Fruit fly (Drosophila melanogaster) whole organism, adult: ENCODE data around the gene CG13933.

Experiments used
- CG11617 ChIP-seq: fragments of 200-800 bp; sonication (Bioruptor generic); optimal IDR thresholded peaks from 2 replicates; lab custom pipeline; 2017; ENCODE audit warnings: mild to moderate bottlenecking, missing biosample characterization, missing genetic modification reagents, missing genetic modification characterization
- CG14711 ChIP-seq: fragments of 200-800 bp; sonication (Bioruptor generic); optimal IDR thresholded peaks from 2 replicates; lab custom pipeline; 2018; ENCODE audit warnings: missing biosample characterization, mild to moderate bottlenecking, missing genetic modification characterization, moderate library complexity
- CG1620 ChIP-seq: fragments of 200-800 bp; sonication (Bioruptor generic); optimal IDR thresholded peaks from 2 replicates; lab custom pipeline; 2016; ENCODE audit warnings: missing biosample characterization, missing genetic modification characterization
- CG7101 ChIP-seq: fragments of 200-800 bp; sonication (Bioruptor generic); optimal IDR thresholded peaks from 2 replicates; lab custom pipeline; 2018; ENCODE audit warnings: missing biosample characterization, mild to moderate bottlenecking, missing genetic modification characterization, moderate library complexity
- Clk ChIP-seq: fragments of 200-800 bp; sonication (Bioruptor generic); optimal IDR thresholded peaks from 2 replicates; lab custom pipeline; 2017; ENCODE audit warnings: missing biosample characterization, missing genetic modification characterization
- Hr96 ChIP-seq: fragments of 200-800 bp; sonication (Bioruptor generic); optimal IDR thresholded peaks from 2 replicates; lab custom pipeline; 2016; ENCODE audit warnings: missing biosample characterization, missing genetic modification characterization
- Mnt ChIP-seq: fragments of 200-800 bp; sonication (Bioruptor generic); optimal IDR thresholded peaks from 2 replicates; lab custom pipeline; 2016; ENCODE audit warnings: missing biosample characterization, mild to moderate bottlenecking, missing genetic modification characterization
- kay ChIP-seq: fragments of 200-800 bp; sonication (Bioruptor generic); peaks from one replicate; lab custom pipeline; 2016; ENCODE audit warnings: missing biosample characterization, missing genetic modification characterization, borderline replicate concordance
- toe ChIP-seq: fragments of 200-800 bp; sonication (Bioruptor generic); optimal IDR thresholded peaks from 2 replicates; lab custom pipeline; 2016; ENCODE audit warnings: missing biosample characterization, missing genetic modification characterization

DNA sequence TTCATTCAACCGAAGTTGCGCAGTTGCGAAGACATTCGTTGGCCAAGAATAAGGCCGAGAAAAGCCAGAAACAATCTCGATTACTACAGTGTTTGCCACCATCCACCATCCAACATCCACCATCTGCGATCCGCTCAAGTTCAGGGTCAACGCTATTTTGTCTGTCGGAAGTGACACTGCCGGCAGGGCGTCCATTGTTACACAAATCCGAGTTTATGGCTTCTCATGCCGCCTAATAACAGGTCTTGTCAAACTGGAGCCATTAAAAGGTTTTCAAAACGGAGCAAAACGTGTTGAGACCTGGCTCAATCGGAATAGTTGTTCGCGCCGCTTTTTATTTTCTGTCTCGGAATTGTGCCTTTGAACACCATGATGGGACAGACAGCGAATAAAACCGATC lies 43.9 kb upstream of the CG13933 start:
- TF ChIP-seq CG7101 (tag; lab: Kevin White, UChicago) (no peak), Hr96 (GFP tag; lab: Kevin White, UChicago) (no peak), CG1620 (no peak), toe (GFP tag; lab: Kevin White, UChicago) (no peak), Clk (GFP tag; lab: Kevin White, UChicago) (no peak), Mnt (GFP tag; lab: Kevin White, UChicago) (no peak), kay (no peak), CG14711 (tag; lab: Kevin White, UChicago) (no peak), CG11617 (GFP tag; lab: Kevin White, UChicago) (no peak)
